Fruit fly (Drosophila melanogaster) whole organism, embryonic: ENCODE results near the gene pps.

ENCODE experiments used
- Aef1 ChIP-seq: fragments of 200-800 bp; sonication (Bioruptor generic); IDR thresholded peaks from 3 replicates; pipeline ENCODE4 v1.3.6; 2022; ENCODE audit warnings: missing biosample characterization, missing genetic modification characterization
- Atf-2 ChIP-seq: fragments of 200-800 bp; sonication (Bioruptor generic); optimal IDR thresholded peaks from 2 replicates; lab custom pipeline; 2016; ENCODE audit warnings: missing biosample characterization, missing genetic modification characterization
- BEAF-32 ChIP-seq: fragments of 200-800 bp; sonication (Bioruptor generic); optimal IDR thresholded peaks from 3 replicates; lab custom pipeline; 2017; ENCODE audit warnings: missing biosample characterization, missing genetic modification characterization, mild to moderate bottlenecking, moderate library complexity, missing genetic modification reagents
- C15 ChIP-seq: fragments of 200-800 bp; sonication (Bioruptor generic); IDR thresholded peaks from 3 replicates; pipeline ENCODE4 v1.3.6; 2022; ENCODE audit warnings: missing biosample characterization, missing genetic modification characterization
- CG11398 ChIP-seq: fragments of 200-800 bp; sonication (Bioruptor generic); optimal IDR thresholded peaks from 2 replicates; lab custom pipeline; 2016; ENCODE audit warnings: missing biosample characterization, missing genetic modification characterization
- CG12236 ChIP-seq: fragments of 200-800 bp; sonication (Bioruptor generic); optimal IDR thresholded peaks from 2 replicates; lab custom pipeline; 2016; ENCODE audit warnings: missing biosample characterization, missing genetic modification characterization
- CG13296 ChIP-seq: fragments of 200-800 bp; sonication (Bioruptor generic); optimal IDR thresholded peaks from 3 replicates; lab custom pipeline; 2018; ENCODE audit warnings: missing biosample characterization, mild to moderate bottlenecking, missing genetic modification characterization
- CG14441 ChIP-seq: fragments of 200-800 bp; sonication (Bioruptor generic); IDR thresholded peaks from 2 replicates; pipeline ENCODE4 v1.3.6; 2022; ENCODE audit warnings: missing biosample characterization, missing genetic modification characterization
- CG15696 ChIP-seq: fragments of 200-800 bp; sonication (Bioruptor generic); optimal IDR thresholded peaks from 2 replicates; lab custom pipeline; 2019; ENCODE audit warnings: missing biosample characterization, mild to moderate bottlenecking, missing genetic modification characterization, moderate library complexity
- CG17361 ChIP-seq: fragments of 200-800 bp; sonication (Bioruptor generic); IDR thresholded peaks from 3 replicates; pipeline ENCODE4 v1.3.6; 2022; ENCODE audit warnings: missing biosample characterization, missing genetic modification characterization
- CG17829 ChIP-seq: fragments of 200-800 bp; optimal IDR thresholded peaks from 2 replicates; lab custom pipeline; 2019; ENCODE audit warnings: missing biosample characterization, mild to moderate bottlenecking, missing genetic modification characterization, moderate library complexity
- CG2712 ChIP-seq: fragments of 200-800 bp; optimal IDR thresholded peaks from 3 replicates; lab custom pipeline; 2019; ENCODE audit warnings: missing biosample characterization, mild to moderate bottlenecking, missing genetic modification characterization, moderate library complexity
- CG31365 ChIP-seq: fragments of 200-800 bp; sonication (Bioruptor generic); optimal IDR thresholded peaks from 2 replicates; lab custom pipeline; 2018; ENCODE audit warnings: missing biosample characterization, mild to moderate bottlenecking, missing genetic modification characterization
- CG34376 ChIP-seq: fragments of 200-800 bp; sonication (Bioruptor generic); optimal IDR thresholded peaks from 2 replicates; lab custom pipeline; 2018; ENCODE audit warnings: missing biosample characterization, mild to moderate bottlenecking, missing genetic modification characterization
- CG4328 ChIP-seq: fragments of 200-800 bp; sonication (Bioruptor generic); optimal IDR thresholded peaks from 3 replicates; lab custom pipeline; 2017; ENCODE audit warnings: missing biosample characterization, missing genetic modification reagents, missing genetic modification characterization
- CG4854 ChIP-seq: fragments of 200-800 bp; sonication (Bioruptor generic); optimal IDR thresholded peaks from 2 replicates; lab custom pipeline; 2016; ENCODE audit warnings: missing biosample characterization, missing genetic modification characterization, inconsistent platforms
- CG7357 ChIP-seq: fragments of 200-800 bp; sonication (Bioruptor generic); IDR thresholded peaks from 3 replicates; pipeline ENCODE4 v1.3.6; 2022; ENCODE audit warnings: missing biosample characterization, missing genetic modification characterization
- CG7556 ChIP-seq: fragments of 200-800 bp; sonication (Bioruptor generic); optimal IDR thresholded peaks from 2 replicates; lab custom pipeline; 2017; ENCODE audit warnings: missing biosample characterization, mild to moderate bottlenecking, missing genetic modification characterization
- CG9609 ChIP-seq: fragments of 200-800 bp; sonication (Bioruptor generic); optimal IDR thresholded peaks from 3 replicates; lab custom pipeline; 2016; ENCODE audit warnings: missing biosample characterization, missing genetic modification characterization
- CG9797 ChIP-seq: fragments of 200-800 bp; sonication (Bioruptor generic); optimal IDR thresholded peaks from 3 replicates; lab custom pipeline; 2018; ENCODE audit warnings: missing biosample characterization, mild to moderate bottlenecking, missing genetic modification characterization
- D19A ChIP-seq: fragments of 200-800 bp; optimal IDR thresholded peaks from 3 replicates; lab custom pipeline; 2019; ENCODE audit warnings: missing biosample characterization, mild to moderate bottlenecking, missing genetic modification characterization, moderate library complexity
- Dfd ChIP-seq, 2 experiments: fragments of >200 bp; optimal IDR thresholded peaks; 2 replicates each; lab custom pipeline; 2017; ENCODE audit warnings: missing biosample characterization in 2 of 2, missing genetic modification characterization in 2 of 2
- Doc2 ChIP-seq: fragments of 200-800 bp; sonication (Bioruptor generic); IDR thresholded peaks from 2 replicates; pipeline ENCODE4 v1.3.6; 2022; ENCODE audit warnings: missing biosample characterization, missing genetic modification characterization
- Drgx ChIP-seq: fragments of 200-800 bp; sonication (Bioruptor generic); IDR thresholded peaks from 2 replicates; pipeline ENCODE4 v1.3.6; 2022; ENCODE audit warnings: missing biosample characterization, missing genetic modification characterization
- Lpt ChIP-seq: fragments of >200 bp; optimal IDR thresholded peaks from 2 replicates; lab custom pipeline; 2018; ENCODE audit warnings: missing biosample characterization, missing genetic modification characterization
- MTF-1 ChIP-seq: fragments of 200-800 bp; sonication (Bioruptor generic); optimal IDR thresholded peaks from 2 replicates; lab custom pipeline; 2018; ENCODE audit warnings: missing biosample characterization, mild to moderate bottlenecking, missing genetic modification characterization, borderline replicate concordance
- NC2β ChIP-seq: fragments of 200-800 bp; sonication (Bioruptor generic); optimal IDR thresholded peaks from 2 replicates; lab custom pipeline; 2016; ENCODE audit warnings: missing biosample characterization, missing genetic modification characterization
- Nf-YB ChIP-seq: fragments of 200-800 bp; sonication (Bioruptor generic); optimal IDR thresholded peaks from 3 replicates; lab custom pipeline; 2019; ENCODE audit warnings: missing biosample characterization, mild to moderate bottlenecking, missing genetic modification characterization, moderate library complexity
- Poxn ChIP-seq: fragments of 200-800 bp; sonication (Bioruptor generic); IDR thresholded peaks from 2 replicates; pipeline ENCODE4 v1.3.6; 2022; ENCODE audit warnings: missing biosample characterization, missing genetic modification characterization
- Ravus ChIP-seq: fragments of 200-800 bp; sonication (Bioruptor generic); IDR thresholded peaks from 2 replicates; pipeline ENCODE4 v1.3.6; 2022; ENCODE audit warnings: missing biosample characterization, missing genetic modification characterization
- Ssrp ChIP-seq: fragments of 200-800 bp; sonication (Bioruptor generic); optimal IDR thresholded peaks from 2 replicates; lab custom pipeline; 2018; ENCODE audit warnings: missing biosample characterization, mild to moderate bottlenecking, missing genetic modification characterization, moderate library complexity
- ab ChIP-seq: fragments of 200-800 bp; sonication (Bioruptor generic); optimal IDR thresholded peaks from 2 replicates; lab custom pipeline; 2016; ENCODE audit warnings: missing biosample characterization, missing genetic modification characterization
- ap ChIP-seq: fragments of 200-800 bp; sonication (Bioruptor generic); IDR thresholded peaks from 2 replicates; pipeline ENCODE4 v1.3.6; 2022; ENCODE audit warnings: missing biosample characterization, missing genetic modification characterization
- caup ChIP-seq: fragments of 200-800 bp; sonication (Bioruptor generic); optimal IDR thresholded peaks from 3 replicates; lab custom pipeline; 2017; ENCODE audit warnings: missing biosample characterization, mild to moderate bottlenecking, missing genetic modification characterization, moderate library complexity; ENCODE audit not compliant: severe bottlenecking
- crp ChIP-seq, 2 experiments: fragments of 200-800 bp; sonication (Bioruptor generic); optimal IDR thresholded peaks; 2 replicates in 1 of 2; 3 replicates in 1 of 2; lab custom pipeline; 2017; ENCODE audit warnings: missing biosample characterization in 2 of 2, missing genetic modification characterization in 2 of 2, mild to moderate bottlenecking in 1 of 2, moderate library complexity in 1 of 2
- fu2 ChIP-seq: fragments of 200-800 bp; sonication (Bioruptor generic); optimal IDR thresholded peaks from 2 replicates; lab custom pipeline; 2016; ENCODE audit warnings: missing biosample characterization, missing genetic modification characterization
- maf-S ChIP-seq: fragments of 200-800 bp; sonication (Bioruptor generic); optimal IDR thresholded peaks from 2 replicates; lab custom pipeline; 2016; ENCODE audit warnings: missing biosample characterization, missing genetic modification characterization
- mirr ChIP-seq: fragments of 200-800 bp; sonication (Bioruptor generic); optimal IDR thresholded peaks from 3 replicates; lab custom pipeline; 2018; ENCODE audit warnings: missing biosample characterization, mild to moderate bottlenecking, missing genetic modification characterization
- nmo ChIP-seq: fragments of 200-800 bp; sonication (Bioruptor generic); optimal IDR thresholded peaks from 2 replicates; lab custom pipeline; 2018; ENCODE audit warnings: missing biosample characterization, mild to moderate bottlenecking, missing genetic modification characterization, moderate library complexity
- pho ChIP-seq: fragments of 200-800 bp; sonication (Bioruptor generic); optimal IDR thresholded peaks from 2 replicates; lab custom pipeline; 2016; ENCODE audit warnings: missing biosample characterization, missing genetic modification characterization
- phol ChIP-seq: fragments of 200-800 bp; sonication (Bioruptor generic); optimal IDR thresholded peaks from 3 replicates; lab custom pipeline; 2018; ENCODE audit warnings: missing biosample characterization, mild to moderate bottlenecking, missing genetic modification characterization, moderate library complexity
- pum ChIP-seq: fragments of 200-800 bp; sonication (Bioruptor generic); optimal IDR thresholded peaks from 2 replicates; lab custom pipeline; 2016; ENCODE audit warnings: missing biosample characterization, missing genetic modification characterization
- rib ChIP-seq: fragments of 200-800 bp; sonication (Bioruptor generic); IDR thresholded peaks from 2 replicates; pipeline ENCODE4 v1.3.6; 2022; ENCODE audit warnings: missing biosample characterization, missing genetic modification characterization
- ro ChIP-seq: fragments of 200-800 bp; sonication (Bioruptor generic); IDR thresholded peaks from 2 replicates; pipeline ENCODE4 v1.3.6; 2022; ENCODE audit warnings: missing biosample characterization, missing genetic modification characterization
- sens ChIP-seq: fragments of 200-800 bp; sonication (Bioruptor generic); peaks from one replicate; lab custom pipeline; 2016; ENCODE audit warnings: missing biosample characterization, missing genetic modification characterization
- tup ChIP-seq: fragments of 200-800 bp; sonication (Bioruptor generic); optimal IDR thresholded peaks from 2 replicates; lab custom pipeline; 2016; ENCODE audit warnings: missing biosample characterization, mild to moderate bottlenecking, missing genetic modification characterization, moderate library complexity
- tx ChIP-seq: fragments of 200-800 bp; sonication (Bioruptor generic); optimal IDR thresholded peaks from 2 replicates; lab custom pipeline; 2016; ENCODE audit warnings: missing biosample characterization, missing genetic modification characterization
- unc-4 ChIP-seq: fragments of 200-800 bp; sonication (Bioruptor generic); IDR thresholded peaks from 2 replicates; pipeline ENCODE4 v1.3.6; 2022; ENCODE audit warnings: missing biosample characterization, missing genetic modification characterization; ENCODE audit not compliant: partially characterized antibody
- vfl ChIP-seq: fragments of 200-800 bp; sonication (Bioruptor generic); optimal IDR thresholded peaks from 2 replicates; lab custom pipeline; 2016; ENCODE audit warnings: missing biosample characterization, missing genetic modification characterization
- vnd ChIP-seq: fragments of 200-800 bp; sonication (Bioruptor generic); IDR thresholded peaks from 3 replicates; pipeline ENCODE4 v1.3.6; 2022; ENCODE audit warnings: missing biosample characterization, missing genetic modification characterization; ENCODE audit not compliant: partially characterized antibody
- zf30C ChIP-seq: fragments of 200-800 bp; sonication (Bioruptor generic); optimal IDR thresholded peaks from 3 replicates; lab custom pipeline; 2018; ENCODE audit warnings: missing biosample characterization, mild to moderate bottlenecking, missing genetic modification characterization
- zfh1 ChIP-seq: fragments of 200-800 bp; sonication (Bioruptor generic); IDR thresholded peaks from 3 replicates; pipeline ENCODE4 v1.3.6; 2022; ENCODE audit warnings: missing biosample characterization, missing genetic modification characterization

Gene pps

dm6 chr3R:12433764-12434163 lies 20.1 kb downstream of the pps start, which contains the start of the genes Aos1 and Srlp (continued):
- TF ChIP-seq Nf-YB (GFP tag; lab: Kevin White, UChicago), result no peak
- TF ChIP-seq vfl, result no peak
- TF ChIP-seq ro, result no peak
- no peak for TF ChIP-seq tup
- no peak for TF ChIP-seq Drgx (GFP tag; lab: Robert Waterston, UW)
- no peak for TF ChIP-seq Doc2 (GFP tag; lab: Robert Waterston, UW)
- TF ChIP-seq nmo, result peak; percentile 77
- TF ChIP-seq mirr (GFP tag; lab: Kevin White, UChicago), result no peak
- no peak for TF ChIP-seq rib (GFP tag; lab: Robert Waterston, UW)
- TF ChIP-seq D19A (tag; lab: Kevin White, UChicago), result peak; percentile 52
- TF ChIP-seq CG13296, result peak; percentile 54
- TF ChIP-seq Ravus (GFP tag; lab: Robert Waterston, UW), result no peak
- peak; percentile 67 for TF ChIP-seq sens (GFP tag; lab: Kevin White, UChicago)
- peak; percentile 40 for TF ChIP-seq CG7556
- TF ChIP-seq CG17829 (tag; lab: Kevin White, UChicago), result peak; percentile 66
- no peak for TF ChIP-seq zf30C (GFP tag; lab: Kevin White, UChicago)
- no peak for TF ChIP-seq CG12236 (GFP tag; lab: Kevin White, UChicago)
- peak; percentile 61 for TF ChIP-seq BEAF-32 (GFP tag; lab: Kevin White, UChicago)
- no peak for TF ChIP-seq CG4854
- TF ChIP-seq Dfd (GFP tag; optimal IDR thresholded peaks at IDR 0.05; lab: Kevin White, UChicago), result no peak
- TF ChIP-seq zfh1 (GFP tag; lab: Robert Waterston, UW), result no peak
- peak; percentile 17 for TF ChIP-seq CG34376 (GFP tag; lab: Kevin White, UChicago)
- TF ChIP-seq tx (GFP tag; lab: Kevin White, UChicago), result no peak
- no peak for TF ChIP-seq vnd (GFP tag; lab: Robert Waterston, UW)
- no peak for TF ChIP-seq Aef1 (GFP tag; lab: Robert Waterston, UW)
- TF ChIP-seq CG17361 (GFP tag; lab: Robert Waterston, UW), result peak; percentile 77
- peak; percentile 12 for TF ChIP-seq CG4328 (GFP tag; lab: Kevin White, UChicago)
- TF ChIP-seq CG31365 (tag; lab: Kevin White, UChicago), result no peak
- TF ChIP-seq CG9797, result peak; percentile 63
- TF ChIP-seq CG14441 (GFP tag; lab: Robert Waterston, UW), result no peak
- TF ChIP-seq crp (GFP tag; optimal IDR thresholded peaks at IDR 0.05; lab: Kevin White, UChicago), result no peak
- TF ChIP-seq Lpt (GFP tag; lab: Kevin White, UChicago), result no peak
- no peak for TF ChIP-seq ap (GFP tag; lab: Robert Waterston, UW)
- no peak for TF ChIP-seq caup (GFP tag; lab: Kevin White, UChicago)
- peak; percentile 62 for TF ChIP-seq CG15696
- TF ChIP-seq unc-4 (GFP tag; lab: Robert Waterston, UW), result peak; percentile 43; the same call in 1 of the 2 replicates
- TF ChIP-seq pho (GFP tag; lab: Kevin White, UChicago), result no peak
- TF ChIP-seq maf-S, result no peak
- no peak for TF ChIP-seq NC2β (GFP tag; lab: Kevin White, UChicago)
- no peak for TF ChIP-seq pum
- peak; percentile 76 for TF ChIP-seq CG2712 (tag; lab: Kevin White, UChicago)
- TF ChIP-seq Atf-2 (GFP tag; lab: Kevin White, UChicago), result no peak
- TF ChIP-seq MTF-1 (GFP tag; lab: Kevin White, UChicago), result no peak
- TF ChIP-seq CG11398, result no peak
- TF ChIP-seq fu2 (GFP tag; lab: Kevin White, UChicago), result no peak
- TF ChIP-seq Poxn (GFP tag; lab: Robert Waterston, UW), result no peak
- TF ChIP-seq CG9609 (GFP tag; lab: Kevin White, UChicago), result no peak
- TF ChIP-seq phol (tag; lab: Kevin White, UChicago), result peak; percentile 80
- no peak for TF ChIP-seq C15 (GFP tag; lab: Robert Waterston, UW)
- TF ChIP-seq ab (GFP tag; lab: Kevin White, UChicago), result no peak
- peak; percentile 48 for TF ChIP-seq Ssrp (tag; lab: Kevin White, UChicago)
- TF ChIP-seq CG7357 (GFP tag; lab: Robert Waterston, UW), result no peak
